Worm (Caenorhabditis elegans) whole organism, L4 larva: ENCODE measurements around the gene mlc-5.

Source experiments
- F44E2.7 ChIP-seq: fragments of 200-800 bp; sonication (Bioruptor generic); IDR thresholded peaks from 2 replicates; pipeline ENCODE4 v2.1.2; 2022; ENCODE audit warnings: missing genetic modification characterization, missing compliant biosample characterization
- R02D3.7 ChIP-seq: fragments of 150-350 bp; sonication (generic microtip); optimal IDR thresholded peaks from 3 replicates; lab custom pipeline; 2014; ENCODE audit warnings: missing biosample characterization, missing genetic modification characterization
- Y105C5A.15 ChIP-seq: fragments of 200-800 bp; sonication (Bioruptor generic); IDR thresholded peaks from 2 replicates; pipeline ENCODE4 v1.3.6; 2022; ENCODE audit warnings: missing genetic modification characterization, missing compliant biosample characterization
- arid-1 ChIP-seq: fragments of 200-800 bp; sonication (Bioruptor generic); conservative IDR thresholded peaks from 2 replicates; pipeline ENCODE4 v1.3.6; 2022; ENCODE audit warnings: missing genetic modification reagents, missing genetic modification characterization, missing compliant biosample characterization
- ceh-20 ChIP-seq: fragments of 200-800 bp; sonication (Bioruptor generic); IDR thresholded peaks from 2 replicates; pipeline ENCODE4 v1.3.6; 2022; ENCODE audit warnings: missing genetic modification reagents, missing genetic modification characterization, missing compliant biosample characterization
- ces-1 ChIP-seq: fragments of 150-350 bp; sonication (generic microtip); optimal IDR thresholded peaks from 4 replicates; lab custom pipeline; 2014; ENCODE audit warnings: missing biosample characterization, missing genetic modification reagents, missing genetic modification characterization
- ctbp-1 ChIP-seq: fragments of 200-800 bp; sonication (Bioruptor generic); IDR thresholded peaks from 2 replicates; pipeline ENCODE4 v1.3.6; 2022; ENCODE audit warnings: missing genetic modification reagents, missing genetic modification characterization, missing compliant biosample characterization
- daf-12 ChIP-seq: fragments of 150-350 bp; optimal IDR thresholded peaks from 2 replicates; lab custom pipeline; 2014; ENCODE audit warnings: missing biosample characterization, missing genetic modification reagents, missing genetic modification characterization
- daf-16 ChIP-seq, 3 experiments: sonication (generic microtip); optimal IDR thresholded peaks; 2 replicates each; lab custom pipeline; 2016 to 2017; ENCODE audit warnings: missing genetic modification characterization in 3 of 3, missing genetic modification reagents in 3 of 3, mild to moderate bottlenecking in 2 of 3, missing compliant biosample characterization in 2 of 3, missing biosample characterization in 1 of 3, moderate library complexity in 1 of 3
- daf-19 ChIP-seq: fragments of 200-800 bp; sonication (Bioruptor generic); conservative IDR thresholded peaks from 2 replicates; pipeline ENCODE4 v1.3.6; 2022; ENCODE audit warnings: missing genetic modification characterization, missing compliant biosample characterization
- dmd-6 ChIP-seq: fragments of 200-800 bp; sonication (Bioruptor generic); IDR thresholded peaks from 2 replicates; pipeline ENCODE4 v1.3.6; 2022; ENCODE audit warnings: missing genetic modification reagents, missing genetic modification characterization, missing compliant biosample characterization
- dmd-9 ChIP-seq: fragments of 200-800 bp; sonication (Bioruptor generic); IDR thresholded peaks from 2 replicates; pipeline ENCODE4 v1.3.6; 2022; ENCODE audit warnings: missing genetic modification reagents, missing genetic modification characterization, missing compliant biosample characterization
- duxl-1 ChIP-seq: sonication (generic microtip); optimal IDR thresholded peaks from 2 replicates; lab custom pipeline; 2016; ENCODE audit warnings: mild to moderate bottlenecking, missing genetic modification characterization, moderate library complexity, missing compliant biosample characterization; ENCODE audit not compliant: poor library complexity
- dve-1 ChIP-seq: sonication (generic microtip); optimal IDR thresholded peaks from 2 replicates; lab custom pipeline; 2017; ENCODE audit warnings: antibody characterized with exemption, mild to moderate bottlenecking, missing genetic modification characterization, missing compliant biosample characterization; ENCODE audit not compliant: insufficient read depth
- fkh-10 ChIP-seq: fragments of 150-350 bp; optimal IDR thresholded peaks from 2 replicates; lab custom pipeline; 2014; ENCODE audit warnings: missing biosample characterization, missing genetic modification reagents, missing genetic modification characterization
- gei-8 ChIP-seq: fragments of 200-800 bp; sonication (Bioruptor generic); optimal IDR thresholded peaks from 2 replicates; lab custom pipeline; 2018; ENCODE audit warnings: mild to moderate bottlenecking, missing genetic modification characterization, missing compliant biosample characterization
- hif-1 ChIP-seq, 2 experiments: sonication (generic microtip); optimal IDR thresholded peaks; 2 replicates each; lab custom pipeline; 2016 to 2017; ENCODE audit warnings: missing compliant biosample characterization in 2 of 2, missing genetic modification characterization in 2 of 2, missing genetic modification reagents in 2 of 2, missing genotype in 2 of 2, mild to moderate bottlenecking in 1 of 2
- lin-15B ChIP-seq: fragments of 150-350 bp; sonication (generic microtip); optimal IDR thresholded peaks from 3 replicates; lab custom pipeline; 2014; ENCODE audit warnings: missing biosample characterization, missing genetic modification characterization
- lin-38 ChIP-seq: fragments of 200-800 bp; sonication (Bioruptor generic); IDR thresholded peaks from 2 replicates; pipeline ENCODE4 v1.3.6; 2022; ENCODE audit warnings: missing genetic modification reagents, missing genetic modification characterization, missing compliant biosample characterization
- lsy-2 ChIP-seq, 2 experiments: fragments of 150-350 bp in 1 of 2; sonication (generic microtip) in 1 of 2; optimal IDR thresholded peaks; 2 replicates each; lab custom pipeline; 2014 to 2017; ENCODE audit warnings: missing biosample characterization in 2 of 2, missing genetic modification characterization in 2 of 2
- madf-9 ChIP-seq: fragments of 200-800 bp; sonication (Bioruptor generic); conservative IDR thresholded peaks from 2 replicates; pipeline ENCODE4 v1.3.6; 2022; ENCODE audit warnings: missing genetic modification reagents, missing genetic modification characterization, missing compliant biosample characterization
- mdl-1 ChIP-seq, 2 experiments: fragments of 150-350 bp in 1 of 2; sonication (generic microtip) in 1 of 2; optimal IDR thresholded peaks; 2 replicates each; lab custom pipeline; 2014 to 2017; ENCODE audit warnings: missing biosample characterization in 2 of 2, missing genetic modification characterization in 2 of 2
- mep-1 ChIP-seq: fragments of 150-350 bp; sonication (generic microtip); optimal IDR thresholded peaks from 3 replicates; lab custom pipeline; 2014; ENCODE audit warnings: missing biosample characterization, missing genetic modification characterization
- mes-2 ChIP-seq: sonication (generic microtip); optimal IDR thresholded peaks from 2 replicates; lab custom pipeline; 2016; ENCODE audit warnings: missing genotype, mild to moderate bottlenecking, missing genetic modification characterization, missing compliant biosample characterization; ENCODE audit not compliant: poor library complexity, severe bottlenecking
- nhr-10 ChIP-seq: fragments of 150-350 bp; optimal IDR thresholded peaks from 2 replicates; lab custom pipeline; 2014; ENCODE audit warnings: missing biosample characterization, missing genetic modification characterization
- nhr-11 ChIP-seq: fragments of 150-350 bp; optimal IDR thresholded peaks from 2 replicates; lab custom pipeline; 2014; ENCODE audit warnings: missing biosample characterization, missing genetic modification characterization
- nhr-111 ChIP-seq: fragments of 200-800 bp; sonication (Bioruptor generic); optimal IDR thresholded peaks from 2 replicates; lab custom pipeline; 2018; ENCODE audit warnings: mild to moderate bottlenecking, missing genetic modification characterization, missing compliant biosample characterization
- nhr-25 ChIP-seq: sonication (generic microtip); optimal IDR thresholded peaks from 2 replicates; lab custom pipeline; 2017; ENCODE audit warnings: missing genetic modification characterization, mild to moderate bottlenecking, missing compliant biosample characterization, antibody characterized with exemption, moderate library complexity, borderline replicate concordance; ENCODE audit not compliant: insufficient read depth
- nhr-48 ChIP-seq: sonication (generic microtip); optimal IDR thresholded peaks from 2 replicates; lab custom pipeline; 2016; ENCODE audit warnings: mild to moderate bottlenecking, missing genetic modification characterization, missing compliant biosample characterization
- nhr-6 ChIP-seq: fragments of 150-350 bp; optimal IDR thresholded peaks from 2 replicates; lab custom pipeline; 2014; ENCODE audit warnings: missing biosample characterization, missing genetic modification characterization
- nhr-76 ChIP-seq: fragments of 150-350 bp; optimal IDR thresholded peaks from 2 replicates; lab custom pipeline; 2014; ENCODE audit warnings: missing biosample characterization, missing genetic modification characterization
- nhr-77 ChIP-seq: fragments of 150-350 bp; optimal IDR thresholded peaks from 2 replicates; lab custom pipeline; 2014; ENCODE audit warnings: missing biosample characterization, missing genetic modification characterization
- saeg-2 ChIP-seq: fragments of 200-800 bp; sonication (Bioruptor generic); IDR thresholded peaks from 2 replicates; pipeline ENCODE4 v1.3.6; 2022; ENCODE audit warnings: missing genetic modification reagents, missing genetic modification characterization, missing compliant biosample characterization
- set-16 ChIP-seq: fragments of 200-800 bp; sonication (Bioruptor generic); IDR thresholded peaks from 2 replicates; pipeline ENCODE4 v1.3.6; 2022; ENCODE audit warnings: missing genetic modification reagents, missing genetic modification characterization, missing compliant biosample characterization
- skn-1 ChIP-seq: fragments of 150-350 bp; optimal IDR thresholded peaks from 2 replicates; lab custom pipeline; 2014; ENCODE audit warnings: missing biosample characterization, missing genetic modification characterization
- snpc-1.2 ChIP-seq: fragments of 200-800 bp; sonication (Bioruptor generic); IDR thresholded peaks from 2 replicates; pipeline ENCODE4 v1.3.6; 2022; ENCODE audit warnings: missing genetic modification reagents, missing genetic modification characterization, missing compliant biosample characterization
- snpc-4 ChIP-seq: fragments of 150-350 bp; optimal IDR thresholded peaks from 2 replicates; lab custom pipeline; 2014; ENCODE audit warnings: missing biosample characterization, missing genetic modification characterization
- tag-97 ChIP-seq: fragments of 200-800 bp; sonication (Bioruptor generic); IDR thresholded peaks from 2 replicates; pipeline ENCODE4 v1.3.6; 2022; ENCODE audit warnings: missing genetic modification characterization, missing compliant biosample characterization
- unc-39 ChIP-seq: sonication (generic microtip); optimal IDR thresholded peaks from 2 replicates; lab custom pipeline; 2017; ENCODE audit warnings: missing biosample characterization, missing genetic modification characterization
- vab-7 ChIP-seq: fragments of 200-800 bp; sonication (Bioruptor generic); IDR thresholded peaks from 2 replicates; pipeline ENCODE4 v1.3.6; 2022; ENCODE audit warnings: missing genetic modification reagents, missing genetic modification characterization, missing compliant biosample characterization
- zag-1 ChIP-seq: fragments of 150-350 bp; optimal IDR thresholded peaks from 2 replicates; lab custom pipeline; 2014; ENCODE audit warnings: missing biosample characterization, missing genetic modification characterization
- zfp-2 ChIP-seq: sonication (generic microtip); optimal IDR thresholded peaks from 2 replicates; lab custom pipeline; 2016; ENCODE audit warnings: mild to moderate bottlenecking, missing genetic modification characterization, missing compliant biosample characterization
- zfp-3 ChIP-seq: fragments of 200-800 bp; sonication (Bioruptor generic); conservative IDR thresholded peaks from 2 replicates; pipeline ENCODE4 v1.3.6; 2022; ENCODE audit warnings: missing genetic modification reagents, missing genetic modification characterization, missing compliant biosample characterization
- ztf-7 ChIP-seq: fragments of 150-350 bp; optimal IDR thresholded peaks from 2 replicates; lab custom pipeline; 2014; ENCODE audit warnings: missing biosample characterization, missing genetic modification characterization

Gene mlc-5

DNA sequence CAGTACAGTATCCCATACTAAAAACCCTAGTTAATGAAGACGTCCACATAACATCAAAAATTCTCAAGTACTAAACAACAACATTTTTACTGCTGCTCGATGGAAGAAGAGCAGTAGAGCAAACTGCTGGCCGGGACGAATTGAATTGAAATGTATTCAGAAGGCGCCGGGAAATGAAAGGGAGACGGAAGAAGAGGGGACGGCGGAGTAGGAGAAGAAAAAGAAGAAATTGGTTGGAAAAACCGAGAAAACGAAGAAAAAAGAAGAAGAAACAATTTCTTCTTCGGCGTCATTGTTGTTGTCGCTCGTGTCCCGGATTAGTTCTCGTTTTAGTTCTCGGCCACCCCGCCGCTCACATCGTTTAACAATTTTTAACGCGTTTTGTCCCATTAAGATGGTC lies 10.7 kb downstream of the mlc-5 start:
- TF ChIP-seq fkh-10 (GFP tag; lab: Kevin White, UChicago), result peak; percentile 41
- 0 out of 2 replicates have a peak, but pooled peaks have one; percentile 42 for TF ChIP-seq ctbp-1 (GFP tag; lab: Robert Waterston, UW)
- no peak for TF ChIP-seq nhr-111 (GFP tag; lab: Kevin White, UChicago)

- no peak for TF ChIP-seq madf-9 (GFP tag; lab: Robert Waterston, UW)
- peak in 1 of 2 experiments; percentile 81 for TF ChIP-seq daf-16 (GFP tag; optimal IDR thresholded peaks at IDR 0.05; lab: Kevin White, UChicago)
- TF ChIP-seq daf-16 (tag; optimal IDR thresholded peaks at IDR 0.05; lab: Kevin White, UChicago), result no peak
- no peak for TF ChIP-seq F44E2.7 (GFP tag; lab: Robert Waterston, UW)
- peak in 1 of 2 experiments; percentile 28 for TF ChIP-seq mdl-1 (tag; optimal IDR thresholded peaks at IDR 0.05; lab: Kevin White, UChicago)
- TF ChIP-seq snpc-4, result peak; percentile 1
Measured at ce11 chrIII:13635235-13635634, 12.1 kb downstream of the mlc-5 start.

DNA sequence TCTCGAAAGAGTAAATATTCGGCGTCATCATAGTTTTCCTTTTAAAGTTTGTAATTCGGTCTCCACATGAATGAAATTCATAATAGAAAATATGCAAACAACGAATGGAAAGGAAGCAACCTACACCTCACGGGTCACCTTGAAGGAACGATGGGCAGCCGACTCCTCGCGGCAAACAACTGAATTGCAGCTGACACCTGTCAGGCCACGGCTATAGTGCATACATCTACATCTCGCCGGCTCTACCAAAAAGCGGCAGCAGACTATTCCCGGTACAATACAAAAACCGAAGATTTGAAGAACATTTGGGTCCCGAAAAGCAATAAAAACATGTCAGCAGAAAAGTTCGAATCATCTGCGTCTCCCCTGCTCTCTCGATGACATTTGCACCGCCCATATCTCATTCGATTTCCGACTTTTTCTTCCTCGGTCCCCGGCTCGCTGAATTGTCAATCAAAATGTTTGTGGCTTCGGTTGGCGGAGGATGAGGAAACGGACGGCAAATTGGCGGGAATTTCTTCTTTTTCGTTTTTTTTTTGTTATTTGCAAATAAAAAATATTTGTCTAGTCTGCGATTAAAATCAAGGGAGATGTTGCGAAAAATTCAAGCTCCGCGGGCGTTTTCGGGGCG lies 12.7 kb downstream of the mlc-5 start:
- TF ChIP-seq nhr-48 (no peak), saeg-2 (no peak), zfp-2 (tag; lab: Kevin White, UChicago) (no peak), lin-15B (tag; lab: Kevin White, UChicago) (no peak), tag-97 (GFP tag; lab: Robert Waterston, UW) (no peak), zag-1 (tag; lab: Kevin White, UChicago) (no peak), zfp-3 (GFP tag; lab: Robert Waterston, UW) (no peak), nhr-11 (tag; lab: Kevin White, UChicago) (no peak), hif-1 (tag; optimal IDR thresholded peaks at IDR 0.05; lab: Kevin White, UChicago) (no peak), ceh-20 (GFP tag; lab: Robert Waterston, UW) (0 out of 2 replicates have a peak, but pooled peaks have one; percentile 13), R02D3.7 (tag; lab: Kevin White, UChicago) (no peak), mes-2 (tag; lab: Kevin White, UChicago) (no peak), dmd-9 (GFP tag; lab: Robert Waterston, UW) (no peak), nhr-111 (GFP tag; lab: Kevin White, UChicago) (no peak), daf-12 (tag; lab: Kevin White, UChicago) (no peak), dmd-6 (GFP tag; lab: Robert Waterston, UW) (0 out of 2 replicates have a peak, but pooled peaks have one; percentile 5), ces-1 (GFP tag; lab: Kevin White, UChicago) (no peak), arid-1 (GFP tag; lab: Robert Waterston, UW) (no peak), lsy-2 (tag; optimal IDR thresholded peaks at IDR 0.05; lab: Kevin White, UChicago) (peak in 1 of 2 experiments; percentile 16), set-16 (GFP tag; lab: Robert Waterston, UW) (0 out of 2 replicates have a peak, but pooled peaks have one; percentile 8), mep-1 (tag; lab: Kevin White, UChicago) (peak; percentile 38), nhr-10 (tag; lab: Kevin White, UChicago) (no peak), nhr-76 (tag; lab: Kevin White, UChicago) (no peak), nhr-77 (tag; lab: Kevin White, UChicago) (no peak), duxl-1 (no peak), skn-1 (tag; lab: Kevin White, UChicago) (no peak), vab-7 (GFP tag; lab: Robert Waterston, UW) (no peak), ztf-7 (tag; lab: Kevin White, UChicago) (no peak), ctbp-1 (GFP tag; lab: Robert Waterston, UW) (0 out of 2 replicates have a peak, but pooled peaks have one; percentile 22), daf-16 (GFP tag; optimal IDR thresholded peaks at IDR 0.05; lab: Kevin White, UChicago) (peak in 1 of 2 experiments; percentile 72), daf-16 (tag; optimal IDR thresholded peaks at IDR 0.05; lab: Kevin White, UChicago) (no peak), snpc-4 (no peak), F44E2.7 (GFP tag; lab: Robert Waterston, UW) (no peak), nhr-25 (tag; lab: Kevin White, UChicago) (no peak), lin-38 (no peak), Y105C5A.15 (GFP tag; lab: Robert Waterston, UW) (no peak), nhr-6 (no peak), snpc-1.2 (no peak), gei-8 (GFP tag; lab: Kevin White, UChicago) (no peak), daf-19 (GFP tag; lab: Robert Waterston, UW) (no peak), unc-39 (no peak), fkh-10 (GFP tag; lab: Kevin White, UChicago) (peak; percentile 35), dve-1 (tag; lab: Kevin White, UChicago) (no peak)
